Worm (Caenorhabditis elegans): ENCODE results near the gene lmp-1.

DNA sequence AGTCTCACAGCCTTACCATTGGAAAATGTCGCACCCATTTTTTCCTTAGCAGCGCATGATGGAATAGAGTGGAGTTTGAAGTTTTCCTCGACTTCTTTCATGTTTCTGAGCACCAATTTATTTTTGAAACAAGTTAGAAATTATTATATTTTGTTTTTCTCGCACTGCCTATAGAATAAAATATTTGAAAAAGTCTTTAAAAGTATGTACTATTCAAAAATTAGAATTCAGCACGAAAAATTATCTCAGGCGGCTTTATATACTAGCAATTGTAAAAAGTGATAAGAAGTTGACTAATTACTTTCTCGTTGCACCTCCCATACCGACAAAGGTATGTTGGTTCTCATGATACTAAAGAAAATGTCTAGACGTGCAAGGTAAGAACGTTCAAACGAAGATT lies 30.5 kb downstream of the lmp-1 start, which contains the start of gene C03B1.9:
- no peak for TF ChIP-seq ceh-82 (tag; optimal IDR thresholded peaks at IDR 0.05)
- no peak for TF ChIP-seq zag-1 (tag; optimal IDR thresholded peaks at IDR 0.05)
- no peak for TF ChIP-seq nhr-102 (tag; optimal IDR thresholded peaks at IDR 0.05)
- no peak for TF ChIP-seq rbr-2 (tag; optimal IDR thresholded peaks at IDR 0.05)
- TF ChIP-seq unc-62 (GFP tag; optimal IDR thresholded peaks at IDR 0.05 in 1 of 2): no peak
- TF ChIP-seq unc-62 (tag; optimal IDR thresholded peaks at IDR 0.05): no peak
- TF ChIP-seq lin-13 (GFP tag; optimal IDR thresholded peaks at IDR 0.05): no peak
- no peak for TF ChIP-seq R02D3.7 (tag; optimal IDR thresholded peaks at IDR 0.05)
- no peak for TF ChIP-seq fkh-10 (GFP tag; optimal IDR thresholded peaks at IDR 0.05)
- no peak for TF ChIP-seq php-3 (GFP tag; IDR thresholded peaks at IDR 0.05)
- TF ChIP-seq snpc-4 (tag; optimal IDR thresholded peaks at IDR 0.05): no peak
